Worm (Caenorhabditis elegans) whole organism, mixed stage, embryonic: ENCODE data around the gene F44G4.6.

Source experiments
- M03D4.4 ChIP-seq: sonication (generic microtip); optimal IDR thresholded peaks from 2 replicates; lab custom pipeline; 2017; ENCODE audit warnings: mild to moderate bottlenecking, missing genetic modification characterization, missing compliant biosample characterization
- bed-3 ChIP-seq: fragments of 200-800 bp; sonication (Bioruptor generic); optimal IDR thresholded peaks from 3 replicates; lab custom pipeline; 2018; ENCODE audit warnings: mild to moderate bottlenecking, missing genetic modification characterization, moderate library complexity, missing compliant biosample characterization
- blmp-1 ChIP-seq: fragments of 150-350 bp; optimal IDR thresholded peaks from 2 replicates; lab custom pipeline; 2014; ENCODE audit warnings: missing biosample characterization, missing genetic modification characterization
- ceh-39 ChIP-seq: fragments of 150-350 bp; optimal IDR thresholded peaks from 2 replicates; lab custom pipeline; 2014; ENCODE audit warnings: missing biosample characterization, missing genetic modification characterization
- ceh-43 ChIP-seq: fragments of 200-800 bp; sonication (Bioruptor generic); optimal IDR thresholded peaks from 2 replicates; lab custom pipeline; 2018; ENCODE audit warnings: mild to moderate bottlenecking, missing genetic modification characterization, moderate library complexity, missing compliant biosample characterization
- ceh-83 ChIP-seq: fragments of 200-800 bp; sonication (Bioruptor generic); optimal IDR thresholded peaks from 2 replicates; lab custom pipeline; 2018; ENCODE audit warnings: mild to moderate bottlenecking, missing genetic modification characterization, missing compliant biosample characterization
- ces-1 ChIP-seq: fragments of 150-350 bp; optimal IDR thresholded peaks from 2 replicates; lab custom pipeline; 2014; ENCODE audit warnings: missing biosample characterization, missing genetic modification reagents, missing genetic modification characterization
- drap-1 ChIP-seq: fragments of 200-800 bp; sonication (Bioruptor generic); optimal IDR thresholded peaks from 3 replicates; lab custom pipeline; 2018; ENCODE audit warnings: mild to moderate bottlenecking, missing genetic modification characterization, missing compliant biosample characterization
- elt-1 ChIP-seq: sonication (generic microtip); optimal IDR thresholded peaks from 2 replicates; lab custom pipeline; 2017; ENCODE audit warnings: missing genetic modification characterization, mild to moderate bottlenecking, missing compliant biosample characterization, antibody characterized with exemption, moderate library complexity, borderline replicate concordance; ENCODE audit not compliant: insufficient read depth
- elt-3 ChIP-seq: fragments of 150-350 bp; optimal IDR thresholded peaks from 2 replicates; lab custom pipeline; 2014; ENCODE audit warnings: missing biosample characterization, missing genetic modification characterization
- flh-1 ChIP-seq: fragments of 200-800 bp; sonication (Bioruptor generic); optimal IDR thresholded peaks from 2 replicates; lab custom pipeline; 2018; ENCODE audit warnings: mild to moderate bottlenecking, missing genetic modification characterization, moderate library complexity, missing compliant biosample characterization
- ham-2 ChIP-seq: fragments of 200-800 bp; sonication (Bioruptor generic); optimal IDR thresholded peaks from 2 replicates; lab custom pipeline; 2018; ENCODE audit warnings: mild to moderate bottlenecking, missing genetic modification characterization, missing compliant biosample characterization
- hlh-1 ChIP-seq: fragments of 150-350 bp; optimal IDR thresholded peaks from 2 replicates; lab custom pipeline; 2014; ENCODE audit warnings: missing biosample characterization, missing genetic modification reagents, missing genetic modification characterization
- lin-32 ChIP-seq: fragments of 200-800 bp; sonication (Bioruptor generic); optimal IDR thresholded peaks from 2 replicates; lab custom pipeline; 2018; ENCODE audit warnings: mild to moderate bottlenecking, missing genetic modification characterization, missing compliant biosample characterization
- lsy-2 ChIP-seq: fragments of 150-350 bp; optimal IDR thresholded peaks from 2 replicates; lab custom pipeline; 2014; ENCODE audit warnings: missing biosample characterization, missing genetic modification characterization
- mab-5 ChIP-seq: fragments of 150-350 bp; optimal IDR thresholded peaks from 2 replicates; lab custom pipeline; 2014; ENCODE audit warnings: missing biosample characterization, missing genetic modification characterization
- mep-1 ChIP-seq: fragments of 150-350 bp; optimal IDR thresholded peaks from 2 replicates; lab custom pipeline; 2017; ENCODE audit warnings: missing biosample characterization, missing genetic modification reagents, missing genetic modification characterization, inconsistent platforms
- mls-2 ChIP-seq: sonication (generic microtip); optimal IDR thresholded peaks from 2 replicates; lab custom pipeline; 2016; ENCODE audit warnings: mild to moderate bottlenecking, missing genetic modification characterization, moderate library complexity, missing compliant biosample characterization
- nhr-12 ChIP-seq: fragments of 150-350 bp; optimal IDR thresholded peaks from 2 replicates; lab custom pipeline; 2014; ENCODE audit warnings: missing biosample characterization, missing genetic modification characterization
- nhr-2 ChIP-seq: fragments of 150-350 bp; optimal IDR thresholded peaks from 2 replicates; lab custom pipeline; 2014; ENCODE audit warnings: missing biosample characterization, missing genetic modification characterization
- nhr-237 ChIP-seq: fragments of 150-350 bp; optimal IDR thresholded peaks from 2 replicates; lab custom pipeline; 2014; ENCODE audit warnings: missing biosample characterization, missing genetic modification characterization
- nhr-28 ChIP-seq: fragments of 150-350 bp; optimal IDR thresholded peaks from 2 replicates; lab custom pipeline; 2014; ENCODE audit warnings: missing biosample characterization, missing genetic modification characterization
- pha-4 ChIP-seq: fragments of 150-350 bp; optimal IDR thresholded peaks from 2 replicates; lab custom pipeline; 2018; ENCODE audit warnings: missing biosample characterization, missing genetic modification reagents, missing genetic modification characterization
- sem-2 ChIP-seq: fragments of 200-800 bp; sonication (Bioruptor generic); optimal IDR thresholded peaks from 2 replicates; lab custom pipeline; 2018; ENCODE audit warnings: mild to moderate bottlenecking, missing genetic modification characterization, missing compliant biosample characterization
- snpc-4 ChIP-seq: fragments of 150-350 bp; optimal IDR thresholded peaks from 2 replicates; lab custom pipeline; 2014; ENCODE audit warnings: missing biosample characterization, missing genetic modification characterization
- sptf-1 ChIP-seq: sonication (generic microtip); optimal IDR thresholded peaks from 2 replicates; lab custom pipeline; 2017; ENCODE audit warnings: mild to moderate bottlenecking, missing genetic modification characterization, moderate library complexity, missing compliant biosample characterization
- unc-120 ChIP-seq: sonication (generic microtip); optimal IDR thresholded peaks from 2 replicates; lab custom pipeline; 2017; ENCODE audit warnings: missing genetic modification characterization, missing compliant biosample characterization; ENCODE audit not compliant: poor library complexity, severe bottlenecking
- unc-39 ChIP-seq: fragments of 150-350 bp; optimal IDR thresholded peaks from 2 replicates; lab custom pipeline; 2014; ENCODE audit warnings: missing biosample characterization, missing genetic modification characterization
- unc-62 ChIP-seq: fragments of 150-350 bp; optimal IDR thresholded peaks from 2 replicates; lab custom pipeline; 2014; ENCODE audit warnings: missing biosample characterization, missing genetic modification reagents, missing genetic modification characterization
- ztf-11 ChIP-seq: fragments of 150-350 bp; optimal IDR thresholded peaks from 2 replicates; lab custom pipeline; 2014; ENCODE audit warnings: missing biosample characterization, missing genetic modification characterization

Gene F44G4.6

DNA sequence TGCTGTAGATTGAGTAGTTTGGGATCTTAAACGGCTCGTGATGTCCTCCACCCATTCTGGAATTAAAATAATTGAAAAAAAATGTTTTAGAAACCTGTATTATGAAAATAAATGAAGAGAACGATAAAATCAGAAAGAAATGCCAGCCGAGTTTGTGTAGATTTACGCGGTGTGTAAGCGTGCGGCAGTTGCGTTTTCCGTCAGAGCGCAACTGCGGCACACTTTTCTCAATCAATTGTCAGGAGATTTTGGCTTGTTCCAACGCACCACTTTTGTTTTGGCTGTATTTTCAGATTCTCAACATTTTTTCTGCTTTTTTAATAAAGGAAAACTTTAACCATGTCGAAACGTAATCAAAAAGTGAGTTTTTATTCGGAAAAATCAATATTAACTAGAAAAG lies 36.8 kb downstream of the F44G4.6 start, which contains the start of the genes ndub-3 and C18E9.2:
Gene ndub-3 (minus strand): TSS at position 56 of the 400 bp plus-strand sequence.
Gene C18E9.2 (plus strand): TSS at position 172 of the 400 bp plus-strand sequence.
- TF ChIP-seq mep-1: peak; percentile 72
- TF ChIP-seq blmp-1 (tag; lab: Kevin White, UChicago): no peak
- TF ChIP-seq nhr-28 (tag; lab: Kevin White, UChicago): no peak
- no peak for TF ChIP-seq nhr-12 (tag; lab: Kevin White, UChicago)
- TF ChIP-seq ces-1: peak; percentile 5
- TF ChIP-seq ceh-43: no peak
- TF ChIP-seq unc-39 (tag; lab: Kevin White, UChicago): no peak
- TF ChIP-seq hlh-1 (tag; lab: Kevin White, UChicago): peak; percentile 54
- TF ChIP-seq flh-1 (GFP tag; lab: Kevin White, UChicago): no peak
- TF ChIP-seq elt-3 (tag; lab: Kevin White, UChicago): no peak
- TF ChIP-seq nhr-237: peak; percentile 11
- TF ChIP-seq ham-2: no peak
- no peak for TF ChIP-seq drap-1 (GFP tag; lab: Kevin White, UChicago)
- TF ChIP-seq ceh-39 (tag; lab: Kevin White, UChicago): no peak
- no peak for TF ChIP-seq mls-2 (tag; lab: Kevin White, UChicago)

DNA sequence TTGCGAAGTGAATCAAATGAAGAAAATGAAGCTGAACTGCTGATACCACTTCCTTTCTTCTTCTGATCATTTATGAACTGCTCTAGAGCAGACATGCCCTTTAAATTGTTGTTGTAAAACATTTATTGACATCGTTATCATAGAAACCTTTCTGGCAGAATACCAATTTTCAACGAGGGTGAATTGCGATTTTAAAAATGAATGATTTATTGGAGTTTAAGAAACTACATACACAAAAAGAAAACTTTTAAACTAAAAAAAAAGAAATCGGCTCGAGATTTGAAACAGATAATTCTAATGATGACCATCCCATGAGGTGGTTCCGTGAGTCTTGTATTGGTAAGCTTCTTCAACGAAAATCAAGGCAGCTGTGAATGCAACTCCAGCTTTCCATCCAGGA lies 37.5 kb downstream of the F44G4.6 start, which contains the start of gene sftd-3:
Gene sftd-3 (minus strand): TSS at position 101 of the 400 bp plus-strand sequence.
- no peak for TF ChIP-seq drap-1 (GFP tag; lab: Kevin White, UChicago)
- no peak for TF ChIP-seq ceh-43
- no peak for TF ChIP-seq M03D4.4 (tag; lab: Kevin White, UChicago)
- TF ChIP-seq, all 35 proteins: peak for 0

DNA sequence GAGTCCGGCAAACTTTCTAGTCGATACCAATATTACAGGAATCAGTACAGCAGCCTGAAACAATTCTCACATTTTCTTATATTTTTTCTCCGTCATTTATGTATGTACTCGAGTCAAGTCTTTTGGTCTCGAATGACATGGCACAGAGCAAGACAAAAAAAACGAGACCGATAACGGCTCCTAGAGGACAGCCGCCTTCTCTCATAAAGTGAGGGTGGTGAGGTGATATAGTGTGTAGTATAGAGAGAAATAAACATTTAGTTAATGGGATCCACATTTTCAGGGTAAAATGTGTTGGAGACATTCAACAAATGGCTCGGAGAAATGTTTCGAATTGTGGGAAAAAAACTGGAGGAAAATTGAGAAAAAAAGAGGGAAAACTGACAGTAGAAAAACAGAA lies 39.4 kb downstream of the F44G4.6 start:
- TF ChIP-seq hlh-1 (tag; lab: Kevin White, UChicago) (peak; percentile 53), elt-1 (no peak), sem-2 (no peak), unc-120 (tag; lab: Kevin White, UChicago) (peak; percentile 29), flh-1 (GFP tag; lab: Kevin White, UChicago) (no peak), snpc-4 (no peak)

DNA sequence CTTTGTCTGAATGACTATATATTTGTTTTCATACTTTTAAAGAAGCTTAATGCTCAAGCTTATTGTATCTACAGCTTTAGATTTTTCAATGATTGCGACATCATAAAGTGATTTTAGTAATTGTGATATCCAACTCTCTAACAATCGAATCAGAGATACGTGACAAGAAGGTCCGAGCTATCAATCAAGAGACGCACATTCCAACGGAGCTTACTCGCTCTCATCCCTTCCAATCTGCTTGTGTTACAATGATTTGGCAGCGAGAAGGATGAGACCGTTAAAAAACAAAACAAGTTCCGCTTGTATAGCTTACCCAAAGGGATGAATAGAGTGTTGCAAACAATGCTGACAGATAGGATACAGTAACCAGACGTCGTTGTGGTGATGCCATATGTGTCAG lies 40.1 kb downstream of the F44G4.6 start:
- TF ChIP-seq unc-39 (tag; lab: Kevin White, UChicago) (no peak), ces-1 (no peak), unc-62 (GFP tag; lab: Kevin White, UChicago) (peak; percentile 87), flh-1 (GFP tag; lab: Kevin White, UChicago) (no peak), pha-4 (tag; lab: Kevin White, UChicago) (no peak), mab-5 (tag; lab: Kevin White, UChicago) (no peak), drap-1 (GFP tag; lab: Kevin White, UChicago) (no peak)

DNA sequence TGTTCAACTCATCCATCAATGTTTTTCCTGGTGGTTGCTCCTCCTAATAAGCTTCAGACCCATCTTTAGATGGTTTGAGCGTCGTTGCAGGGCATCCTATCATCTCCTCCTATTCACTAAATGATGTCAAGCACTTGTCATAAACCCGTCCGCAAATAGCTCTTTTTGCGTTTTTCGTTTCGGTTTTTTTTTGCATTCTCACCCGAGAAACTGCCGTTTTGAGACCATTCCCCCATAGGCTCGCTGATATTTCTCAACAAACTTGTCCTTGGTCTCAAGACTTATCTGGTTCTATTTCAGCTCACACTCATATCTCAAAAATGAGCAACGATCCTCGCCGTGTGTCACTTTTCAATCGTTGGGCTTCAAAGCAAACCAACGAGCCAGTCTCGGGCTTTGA lies 41.2 kb downstream of the F44G4.6 start, which contains the start of gene cal-2:
Gene cal-2 (plus strand): TSS at position 301 of the 400 bp plus-strand sequence.
- no peak for TF ChIP-seq nhr-2 (tag; lab: Kevin White, UChicago)
- no peak for TF ChIP-seq sem-2
- no peak for TF ChIP-seq ceh-43
- no peak for TF ChIP-seq lin-32 (GFP tag; lab: Kevin White, UChicago)
- no peak for TF ChIP-seq ceh-83
- TF ChIP-seq sptf-1 (tag; lab: Kevin White, UChicago): no peak
- no peak for TF ChIP-seq mab-5 (tag; lab: Kevin White, UChicago)
- no peak for TF ChIP-seq ces-1
- TF ChIP-seq unc-39 (tag; lab: Kevin White, UChicago): no peak
- TF ChIP-seq ham-2: no peak
- TF ChIP-seq lsy-2 (tag; lab: Kevin White, UChicago): no peak
- TF ChIP-seq ztf-11 (tag; lab: Kevin White, UChicago): no peak
- TF ChIP-seq M03D4.4 (tag; lab: Kevin White, UChicago): no peak
- TF ChIP-seq elt-1: no peak
- TF ChIP-seq bed-3 (GFP tag; lab: Kevin White, UChicago): no peak
- TF ChIP-seq, all 35 proteins: peak for 0

DNA sequence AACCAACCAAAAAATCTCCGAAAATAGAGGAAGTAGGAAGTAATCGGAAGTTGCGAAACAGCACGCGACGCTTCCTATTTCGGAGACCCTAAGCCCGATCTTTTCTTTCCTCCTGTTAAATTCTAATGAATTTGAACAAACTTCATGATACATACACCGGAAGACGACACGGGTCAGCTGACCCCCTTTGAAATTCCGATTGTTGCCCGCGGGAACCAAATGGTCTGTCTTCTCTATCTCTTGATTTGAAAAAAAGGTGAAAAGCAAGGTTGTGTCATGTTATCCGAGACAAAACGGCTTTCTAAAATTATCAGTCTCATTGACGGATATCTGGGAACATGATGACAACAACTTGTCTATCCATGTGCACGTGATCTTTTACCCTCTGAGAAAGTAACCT lies 42.5 kb downstream of the F44G4.6 start:
- TF ChIP-seq lin-32 (GFP tag; lab: Kevin White, UChicago) (no peak), unc-62 (GFP tag; lab: Kevin White, UChicago) (peak; percentile 21), unc-120 (tag; lab: Kevin White, UChicago) (peak; percentile 32), hlh-1 (tag; lab: Kevin White, UChicago) (peak; percentile 51)
- TF ChIP-seq, all 35 proteins: peak for 3
